Fruit fly (Drosophila melanogaster) Kc167 (cell line): ENCODE measurements around the gene CG3868.

Experiments
- h ChIP-seq: fragments of >200 bp; optimal IDR thresholded peaks from 3 replicates; lab custom pipeline; 2018; ENCODE audit warnings: missing external identifiers
- insv ChIP-seq: fragments of >200 bp; optimal IDR thresholded peaks from 3 replicates; lab custom pipeline; 2018; ENCODE audit warnings: missing external identifiers
- psq ChIP-seq: fragments of >200 bp; optimal IDR thresholded peaks from 2 replicates; lab custom pipeline; 2017; ENCODE audit warnings: missing external identifiers
- ttk ChIP-seq: sonication (Bioruptor generic); optimal IDR thresholded peaks from 2 replicates; lab custom pipeline; 2017; ENCODE audit warnings: missing external identifiers

DNA sequence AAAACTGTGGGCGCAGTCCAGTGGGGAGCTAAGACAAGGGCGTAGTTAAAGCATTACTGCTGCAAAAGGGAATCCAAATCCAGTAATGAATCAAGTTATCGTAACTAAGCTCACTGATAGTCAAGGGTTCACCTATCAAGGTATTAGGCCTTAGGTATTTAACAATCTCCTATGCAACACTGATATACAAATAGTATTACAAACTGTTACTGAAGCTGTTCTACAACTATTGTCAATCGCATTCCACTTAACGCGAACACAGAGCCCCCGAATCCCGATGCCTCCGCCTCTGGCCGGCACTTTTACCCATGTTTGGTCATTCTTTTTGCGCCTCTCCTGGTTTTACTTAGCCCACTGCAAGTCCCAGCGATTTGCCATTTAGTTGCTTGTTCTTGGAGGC lies 51.7 kb downstream of the CG3868 start:
- no peak for TF ChIP-seq h (lab: Kevin White, UChicago)
- no peak for TF ChIP-seq insv (lab: Kevin White, UChicago)
- TF ChIP-seq psq (lab: Kevin White, UChicago) = no peak
- TF ChIP-seq ttk (lab: Kevin White, UChicago) = no peak
